Worm (Caenorhabditis elegans) whole organism, late embryonic: ENCODE measurements around the gene R04B5.11.

Source experiments
- ama-1 ChIP-seq: fragments of 150-350 bp; optimal IDR thresholded peaks from 2 replicates; lab custom pipeline; 2014
- ceh-6 ChIP-seq: fragments of 200-800 bp; sonication (Bioruptor generic); optimal IDR thresholded peaks from 2 replicates; lab custom pipeline; 2018; ENCODE audit warnings: mild to moderate bottlenecking, missing genetic modification characterization, missing compliant biosample characterization
- nhr-11 ChIP-seq: fragments of 150-350 bp; optimal IDR thresholded peaks from 2 replicates; lab custom pipeline; 2014; ENCODE audit warnings: missing biosample characterization, missing genetic modification characterization
- pha-4 ChIP-seq: fragments of 150-350 bp; optimal IDR thresholded peaks from 2 replicates; lab custom pipeline; 2018; ENCODE audit warnings: missing biosample characterization, missing genetic modification reagents, missing genetic modification characterization
- pqm-1 ChIP-seq: sonication (generic microtip); optimal IDR thresholded peaks from 2 replicates; lab custom pipeline; 2016; ENCODE audit warnings: missing genetic modification characterization, missing compliant biosample characterization

DNA sequence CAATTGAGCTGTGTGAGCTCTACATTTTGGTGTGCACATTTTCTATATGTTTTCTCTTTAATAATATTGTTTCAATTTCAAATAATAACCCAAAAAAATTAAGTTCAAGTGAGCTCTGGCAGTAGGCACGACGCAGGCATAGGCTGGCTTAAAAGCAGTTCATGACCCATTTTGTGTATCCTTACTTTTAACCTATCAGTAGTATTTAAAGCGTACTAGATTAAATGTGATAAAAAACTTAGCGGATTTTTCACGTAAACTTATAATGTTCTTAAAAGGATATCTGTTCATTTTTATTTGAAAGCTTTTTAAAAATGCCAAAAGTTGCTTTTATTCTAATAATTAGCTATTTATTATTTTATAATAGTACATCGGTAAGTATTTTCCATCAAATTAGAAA lies 32.3 kb upstream of the R04B5.11 start, which contains the start of gene C08B6.6:
- TF ChIP-seq nhr-11 (no peak), ama-1 (lab: Kevin White, UChicago) (no peak), ceh-6 (GFP tag; lab: Kevin White, UChicago) (no peak), pqm-1 (tag; lab: Kevin White, UChicago) (no peak), pha-4 (tag; lab: Kevin White, UChicago) (no peak)
